Worm (Caenorhabditis elegans) whole organism, midembryonic: Measurements from ENCODE around the gene xbx-9.

Experiments used
- T22C8.4 ChIP-seq: fragments of 200-800 bp; sonication (Bioruptor generic); IDR thresholded peaks from 2 replicates; pipeline ENCODE4 v1.3.6; 2022; ENCODE audit warnings: missing genetic modification characterization, missing compliant biosample characterization
- cog-1 ChIP-seq: sonication (generic microtip); optimal IDR thresholded peaks from 2 replicates; lab custom pipeline; 2016; ENCODE audit warnings: missing genetic modification characterization, missing compliant biosample characterization
- flt-1 ChIP-seq: fragments of 200-800 bp; sonication (Bioruptor generic); IDR thresholded peaks from 2 replicates; pipeline ENCODE4 v1.3.6; 2022; ENCODE audit warnings: missing genetic modification characterization, missing compliant biosample characterization
- klf-2 ChIP-seq: fragments of 200-800 bp; sonication (Bioruptor generic); conservative IDR thresholded peaks from 2 replicates; pipeline ENCODE4 v1.3.6; 2022; ENCODE audit warnings: missing genetic modification reagents, missing genetic modification characterization, missing compliant biosample characterization
- med-1 ChIP-seq: sonication (generic microtip); optimal IDR thresholded peaks from 2 replicates; lab custom pipeline; 2017; ENCODE audit warnings: missing genetic modification characterization, mild to moderate bottlenecking, missing compliant biosample characterization, antibody characterized with exemption, missing genetic modification reagents; ENCODE audit not compliant: insufficient read depth
- ref-1 ChIP-seq: fragments of 200-800 bp; sonication (Bioruptor generic); conservative IDR thresholded peaks from 2 replicates; pipeline ENCODE4 v1.3.6; 2022; ENCODE audit warnings: missing genetic modification reagents, missing genetic modification characterization, missing compliant biosample characterization
- tab-1 ChIP-seq: fragments of 200-800 bp; sonication (Bioruptor generic); IDR thresholded peaks from 2 replicates; pipeline ENCODE4 v1.3.6; 2022; ENCODE audit warnings: missing genetic modification characterization, missing compliant biosample characterization
- ztf-23 ChIP-seq: fragments of 200-800 bp; sonication (Bioruptor generic); IDR thresholded peaks from 2 replicates; pipeline ENCODE4 v1.3.6; 2022; ENCODE audit warnings: missing genetic modification reagents, missing genetic modification characterization, missing compliant biosample characterization
- ztf-29 ChIP-seq: fragments of 200-800 bp; sonication (Bioruptor generic); IDR thresholded peaks from 2 replicates; pipeline ENCODE4 v1.3.6; 2022; ENCODE audit warnings: missing genetic modification reagents, missing genetic modification characterization, missing compliant biosample characterization

xbx-9 gene

DNA sequence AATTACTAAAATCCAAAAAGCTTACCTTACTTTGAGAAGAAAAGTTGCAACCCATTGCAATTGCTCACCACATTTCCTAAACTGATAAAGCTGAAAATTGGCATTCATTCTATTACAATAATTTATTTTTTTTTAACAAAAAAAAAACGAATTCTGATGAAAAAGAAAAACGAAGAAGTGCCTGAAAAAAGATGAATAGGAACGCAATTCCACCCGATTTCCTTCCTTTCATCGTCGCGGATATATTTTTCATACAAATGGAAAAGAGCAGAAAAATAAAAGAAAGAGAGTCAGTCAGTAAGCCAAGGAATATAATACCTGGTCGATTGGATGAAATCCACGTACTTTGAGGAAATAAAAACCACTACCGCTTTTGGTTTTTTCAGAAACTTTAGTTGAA, 20.8 kb downstream of the xbx-9 start, which contains the start of gene gpa-13:
Gene gpa-13 (minus strand): TSS at position 101 of the 400 bp plus-strand sequence.
- TF ChIP-seq ref-1 (GFP tag; lab: Robert Waterston, UW) (no peak), klf-2 (GFP tag; lab: Robert Waterston, UW) (no peak), cog-1 (tag; lab: Kevin White, UChicago) (no peak), ztf-23 (no peak)

ce11 chrV:12759660-12760059, 25.7 kb downstream of the xbx-9 start, which contains the start of gene papl-1:
TSS of gene papl-1 (minus strand) at chrV:12759760.
- TF ChIP-seq flt-1 (GFP tag; lab: Robert Waterston, UW) (no peak), T22C8.4 (no peak), klf-2 (GFP tag; lab: Robert Waterston, UW) (no peak), cog-1 (tag; lab: Kevin White, UChicago) (no peak)

ce11 chrV:12760913-12761312, 26.9 kb downstream of the xbx-9 start, which contains the start of gene F18E2.15:
TSS of gene F18E2.15 (minus strand) at chrV:12761013.
- no peak for TF ChIP-seq klf-2 (GFP tag; lab: Robert Waterston, UW)
- TF ChIP-seq cog-1 (tag; lab: Kevin White, UChicago) = no peak
- TF ChIP-seq ztf-23 = no peak
- no peak for TF ChIP-seq T22C8.4
- no peak for TF ChIP-seq flt-1 (GFP tag; lab: Robert Waterston, UW)
- no peak for TF ChIP-seq ref-1 (GFP tag; lab: Robert Waterston, UW)
- TF ChIP-seq tab-1 = no peak
- TF ChIP-seq med-1 = no peak
- no peak for TF ChIP-seq ztf-29

ce11 chrV:12763291-12763995, 29.4 kb downstream of the xbx-9 start, which contains the start of the genes abcf-1 and scc-3:
TSS of gene abcf-1 (minus strand) at chrV:12763375.
TSS of gene scc-3 (plus strand) at chrV:12763945.
- TF ChIP-seq ztf-23 = no peak
- no peak for TF ChIP-seq klf-2 (GFP tag; lab: Robert Waterston, UW)
- no peak for TF ChIP-seq ref-1 (GFP tag; lab: Robert Waterston, UW)
- no peak for TF ChIP-seq cog-1 (tag; lab: Kevin White, UChicago)
- TF ChIP-seq med-1 = no peak
- no peak for TF ChIP-seq ztf-29
- TF ChIP-seq T22C8.4 = no peak
- TF ChIP-seq flt-1 (GFP tag; lab: Robert Waterston, UW) = no peak
- TF ChIP-seq tab-1 = no peak

ce11 chrV:12768946-12769345, 34.9 kb downstream of the xbx-9 start, which contains the start of gene srt-43:
TSS of gene srt-43 (plus strand) at chrV:12769246.
- TF ChIP-seq ztf-29 (no peak), med-1 (no peak), tab-1 (no peak), cog-1 (tag; lab: Kevin White, UChicago) (no peak), ztf-23 (no peak), T22C8.4 (no peak), klf-2 (GFP tag; lab: Robert Waterston, UW) (no peak), flt-1 (GFP tag; lab: Robert Waterston, UW) (no peak), ref-1 (GFP tag; lab: Robert Waterston, UW) (no peak)

ce11 chrV:12773222-12773621, 39.2 kb downstream of the xbx-9 start, which contains the start of gene ZC455.1:
TSS of gene ZC455.1 (plus strand) at chrV:12773522.
- TF ChIP-seq cog-1 (tag; lab: Kevin White, UChicago) (no peak), ref-1 (GFP tag; lab: Robert Waterston, UW) (no peak), T22C8.4 (no peak), tab-1 (no peak), ztf-23 (no peak), flt-1 (GFP tag; lab: Robert Waterston, UW) (no peak), med-1 (no peak), ztf-29 (no peak), klf-2 (GFP tag; lab: Robert Waterston, UW) (no peak)

- TF ChIP-seq cog-1 (tag; lab: Kevin White, UChicago) = no peak
- TF ChIP-seq ref-1 (GFP tag; lab: Robert Waterston, UW) = no peak
- no peak for TF ChIP-seq T22C8.4
- no peak for TF ChIP-seq tab-1
- TF ChIP-seq ztf-29 = no peak
- no peak for TF ChIP-seq ztf-23
- TF ChIP-seq klf-2 (GFP tag; lab: Robert Waterston, UW) = no peak
- no peak for TF ChIP-seq flt-1 (GFP tag; lab: Robert Waterston, UW)
Measured at ce11 chrV:12773852-12774251, 39.9 kb downstream of the xbx-9 start.

- TF ChIP-seq T22C8.4 = peak; percentile 93
- peak; percentile 97 for TF ChIP-seq ztf-23
- TF ChIP-seq ztf-29 = peak; percentile 96
- TF ChIP-seq ref-1 (GFP tag; lab: Robert Waterston, UW) = peak; percentile 90
- TF ChIP-seq med-1 = peak; percentile 67
- peak; percentile 98 for TF ChIP-seq klf-2 (GFP tag; lab: Robert Waterston, UW)
- TF ChIP-seq cog-1 (tag; lab: Kevin White, UChicago) = peak; percentile 58
- TF ChIP-seq flt-1 (GFP tag; lab: Robert Waterston, UW) = peak; percentile 97
- peak; percentile 96 for TF ChIP-seq tab-1
Measured at ce11 chrV:12780248-12780647, 46.2 kb downstream of the xbx-9 start.

DNA sequence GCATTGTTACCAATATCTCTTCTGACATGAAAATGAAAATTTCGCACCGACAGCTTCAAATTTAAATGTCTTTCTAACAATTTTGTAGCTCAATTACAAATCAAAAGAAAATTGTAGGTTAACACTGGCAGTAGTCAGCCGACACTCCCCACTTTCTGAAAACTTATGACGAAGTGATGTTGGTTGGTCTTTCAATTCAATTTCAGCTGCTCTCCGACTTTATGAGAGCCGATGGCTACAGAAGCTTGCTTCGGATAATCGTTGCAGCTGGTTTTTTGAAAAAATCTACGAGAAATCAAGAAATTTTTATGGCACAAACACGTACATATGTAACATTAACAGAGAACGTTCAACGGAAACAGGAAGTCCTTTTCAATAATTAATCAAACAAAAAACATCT, 50.9 kb downstream of the xbx-9 start, which contains the start of gene sre-20:
Gene sre-20 (minus strand): TSS at position 101 of the 400 bp plus-strand sequence.
- TF ChIP-seq flt-1 (GFP tag; lab: Robert Waterston, UW) (no peak), ztf-29 (no peak), med-1 (no peak)
